Fruit fly (Drosophila melanogaster): ENCODE data around the gene CG5953.

CG5953 gene

DNA sequence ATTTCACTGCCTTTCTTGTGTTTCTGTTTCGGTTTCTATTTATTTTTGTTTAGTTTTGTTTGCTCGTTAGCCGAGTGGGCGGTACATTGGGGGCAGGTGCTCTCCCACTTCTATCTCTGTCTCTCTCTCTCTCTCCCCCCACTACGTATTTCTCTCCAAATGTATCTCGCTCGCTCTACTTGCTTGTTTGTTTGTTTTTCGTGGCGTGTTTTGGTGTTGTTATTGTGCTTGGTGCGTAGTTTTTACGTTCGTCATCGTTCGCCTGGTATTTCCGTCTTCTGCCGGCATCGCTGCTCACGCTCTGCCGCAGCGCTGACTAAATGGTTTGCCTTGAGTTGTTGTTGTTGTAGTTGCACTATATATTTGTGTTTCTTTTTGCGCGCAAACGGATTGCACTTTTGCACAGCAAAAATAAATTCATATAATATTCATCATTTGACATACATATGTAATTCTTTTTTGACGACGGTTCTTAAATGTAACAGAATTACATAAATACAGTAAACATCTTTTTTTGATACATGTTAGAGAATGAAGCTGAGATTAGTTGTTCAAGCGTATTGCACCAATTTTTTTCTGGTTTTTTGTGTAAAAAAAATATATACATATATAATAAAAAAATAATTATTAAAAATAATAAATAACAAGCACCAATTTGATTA is 1.6 kb upstream of the CG5953 start (continued):
- TF ChIP-seq CG9437 (GFP tag; optimal IDR thresholded peaks at IDR 0.05) (no peak), sob (GFP tag; IDR thresholded peaks at IDR 0.05) (peak; percentile 27; the same call in 1 of the 2 replicates), peb (GFP tag; IDR thresholded peaks at IDR 0.05) (no peak), aop (GFP tag; IDR thresholded peaks at IDR 0.05) (no peak), croc (GFP tag; conservative IDR thresholded peaks at IDR 0.05) (no peak), nerfin-2 (GFP tag; IDR thresholded peaks at IDR 0.05; ENCODE audit: partially characterized antibody) (no peak), CG10979 (tag; optimal IDR thresholded peaks at IDR 0.05) (no peak), CG12104 (GFP tag; optimal IDR thresholded peaks at IDR 0.05) (no peak), CG14965 (GFP tag; optimal IDR thresholded peaks at IDR 0.05; ENCODE audit: borderline replicate concordance) (peak; percentile 7), Stat92E (GFP tag; optimal IDR thresholded peaks at IDR 0.05) (no peak), CG1792 (GFP tag; optimal IDR thresholded peaks at IDR 0.05) (peak; percentile 36), repo (GFP tag; optimal IDR thresholded peaks at IDR 0.05) (peak; percentile 12), usp (GFP tag; optimal IDR thresholded peaks at IDR 0.05) (no peak), pum (GFP tag; optimal IDR thresholded peaks at IDR 0.05) (no peak), CG6689 (GFP tag; IDR thresholded peaks at IDR 0.05) (no peak), CG6254 (GFP tag; optimal IDR thresholded peaks at IDR 0.05) (peak; percentile 13), hb (GFP tag; IDR thresholded peaks at IDR 0.05; ENCODE audit: partially characterized antibody) (no peak), kah (GFP tag; optimal IDR thresholded peaks at IDR 0.05) (peak; percentile 64), CG6854 (GFP tag; optimal IDR thresholded peaks at IDR 0.05) (no peak), Dad (GFP tag; optimal IDR thresholded peaks at IDR 0.05) (no peak), E2f1 (GFP tag; IDR thresholded peaks at IDR 0.05) (peak; percentile 14; the same call in 1 of the 2 replicates), gcm2 (GFP tag; optimal IDR thresholded peaks at IDR 0.05) (no peak), CG31224 (GFP tag; IDR thresholded peaks at IDR 0.05) (peak; percentile 35; the same call in 1 of the 2 replicates), exex (tag; optimal IDR thresholded peaks at IDR 0.05) (peak; percentile 35), h (optimal IDR thresholded peaks at IDR 0.05) (no peak), tup (GFP tag; optimal IDR thresholded peaks at IDR 0.05) (no peak), CG11398 (GFP tag; optimal IDR thresholded peaks at IDR 0.05) (peak; percentile 34), CG4707 (GFP tag; optimal IDR thresholded peaks at IDR 0.05) (peak; percentile 66), ac (GFP tag; optimal IDR thresholded peaks at IDR 0.05) (no peak), Bgb (GFP tag; IDR thresholded peaks at IDR 0.05; ENCODE audit: partially characterized antibody) (no peak; the same call in 1 of the 2 replicates), pros (GFP tag; optimal IDR thresholded peaks at IDR 0.05) (peak; percentile 20), CG9797 (GFP tag; optimal IDR thresholded peaks at IDR 0.05) (no peak), trh (GFP tag; optimal IDR thresholded peaks at IDR 0.05) (no peak), CG5953 (GFP tag; IDR thresholded peaks at IDR 0.05) (no peak), fd64A (GFP tag; optimal IDR thresholded peaks at IDR 0.05) (peak; percentile 89), Myb (GFP tag; optimal IDR thresholded peaks at IDR 0.05) (no peak), HmgD (GFP tag; optimal IDR thresholded peaks at IDR 0.05) (no peak), CG15073 (GFP tag; optimal IDR thresholded peaks at IDR 0.05) (no peak), btn (GFP tag; optimal IDR thresholded peaks at IDR 0.05) (peak; percentile 31), ato (GFP tag; IDR thresholded peaks at IDR 0.05; ENCODE audit: partially characterized antibody) (no peak), CG10321 (GFP tag; IDR thresholded peaks at IDR 0.05) (no peak), fd102C (GFP tag; optimal IDR thresholded peaks at IDR 0.05) (no peak), Six4 (GFP tag; optimal IDR thresholded peaks at IDR 0.05) (no peak), bowl (GFP tag; IDR thresholded peaks at IDR 0.05) (no peak), CG2116 (GFP tag; optimal IDR thresholded peaks at IDR 0.05) (no peak), CG10209 (GFP tag; optimal IDR thresholded peaks at IDR 0.05) (no peak), CG10274 (GFP tag; optimal IDR thresholded peaks at IDR 0.05) (no peak), pnt (GFP tag; optimal IDR thresholded peaks at IDR 0.05) (no peak), Elba2 (GFP tag; optimal IDR thresholded peaks at IDR 0.05) (no peak), CG4328 (GFP tag; optimal IDR thresholded peaks at IDR 0.05) (peak; percentile 47), Mes4 (GFP tag; optimal IDR thresholded peaks at IDR 0.05) (no peak)
